Worm (Caenorhabditis elegans): ENCODE measurements around the gene srz-5.

- TF ChIP-seq rnt-1 (tag; optimal IDR thresholded peaks at IDR 0.05) (no peak), nhr-28 (tag; optimal IDR thresholded peaks at IDR 0.05) (no peak), efl-3 (GFP tag; optimal IDR thresholded peaks at IDR 0.05) (no peak), zip-4 (GFP tag; optimal IDR thresholded peaks at IDR 0.05) (no peak), ama-1 (optimal IDR thresholded peaks at IDR 0.05) (no peak)
Observed at ce11 chrII:3528256-3528655, 13.7 kb upstream of the srz-5 start, which contains the start of gene ncs-6.
